Fruit fly (Drosophila melanogaster): ENCODE data around the gene bdl.
A peak's percentile ranks its signal among the peaks of the same experiment; 100 is the strongest.

dm6 chr2L:4359156-4359555 is 34.8 kb downstream of the bdl start:
- TF ChIP-seq Pif1A (GFP tag; optimal IDR thresholded peaks at IDR 0.05), result peak; percentile 68
- peak; percentile 66 for TF ChIP-seq fd96Ca (GFP tag; IDR thresholded peaks at IDR 0.05)
- TF ChIP-seq CG9948 (tag; optimal IDR thresholded peaks at IDR 0.05), result peak; percentile 5
- TF ChIP-seq CG32121 (GFP tag; IDR thresholded peaks at IDR 0.05), result no peak; the same call in 1 of the 2 replicates
- TF ChIP-seq rn (GFP tag; IDR thresholded peaks at IDR 0.05), result 0 out of 2 replicates have a peak, but pooled peaks have one; percentile 3
- TF ChIP-seq CG8159 (tag; optimal IDR thresholded peaks at IDR 0.05), result peak; percentile 1
- peak; percentile 50 for TF ChIP-seq CG8301 (tag; optimal IDR thresholded peaks at IDR 0.05)
- no peak for TF ChIP-seq Snoo (tag; optimal IDR thresholded peaks at IDR 0.05)
- TF ChIP-seq CG15710 (tag; optimal IDR thresholded peaks at IDR 0.05), result no peak
- no peak for TF ChIP-seq gl (tag; optimal IDR thresholded peaks at IDR 0.05)
